Worm (Caenorhabditis elegans): ENCODE results near the gene egl-10.

Gene egl-10

ce11 chrV:12449902-12450301, 12.9 kb downstream of the egl-10 start, which contains the start of gene C54D10.10:
C54D10.10 (minus strand) TSS chrV:12450002.
- peak; percentile 41 for TF ChIP-seq nhr-25 (tag; optimal IDR thresholded peaks at IDR 0.05)
- TF ChIP-seq R02D3.7 (tag; optimal IDR thresholded peaks at IDR 0.05) = no peak

- no peak for TF ChIP-seq elt-1 (tag; optimal IDR thresholded peaks at IDR 0.05)
- no peak for TF ChIP-seq mbf-1 (tag; optimal IDR thresholded peaks at IDR 0.05)
- TF ChIP-seq lin-11 (tag; optimal IDR thresholded peaks at IDR 0.05) = no peak
- no peak for TF ChIP-seq unc-39 (tag; optimal IDR thresholded peaks at IDR 0.05)
- no peak for TF ChIP-seq lsy-2 (tag; optimal IDR thresholded peaks at IDR 0.05)
- TF ChIP-seq dmd-4 (tag; optimal IDR thresholded peaks at IDR 0.05) = no peak
- TF ChIP-seq aly-2 (tag; optimal IDR thresholded peaks at IDR 0.05) = no peak
- TF ChIP-seq sma-9 (GFP tag; optimal IDR thresholded peaks at IDR 0.05) = no peak
- TF ChIP-seq sma-9 (tag; optimal IDR thresholded peaks at IDR 0.05) = no peak
- TF ChIP-seq R02D3.7 (tag; optimal IDR thresholded peaks at IDR 0.05) = no peak
- TF ChIP-seq ztf-1 (GFP tag; conservative IDR thresholded peaks at IDR 0.05) = no peak
- TF ChIP-seq ztf-4 (tag; optimal IDR thresholded peaks at IDR 0.05) = no peak
- TF ChIP-seq ama-1 (optimal IDR thresholded peaks at IDR 0.05) = no peak
- no peak for TF ChIP-seq blmp-1 (tag; optimal IDR thresholded peaks at IDR 0.05; ENCODE audit: insufficient read depth)
- no peak for TF ChIP-seq nhr-12 (tag; optimal IDR thresholded peaks at IDR 0.05)
Measured at ce11 chrV:12446895-12447294, 15.9 kb downstream of the egl-10 start, which contains the start of the genes pals-38 and C54D10.9. pals-38 (minus strand) TSS chrV:12446995. C54D10.9 (plus strand) TSS chrV:12447153.

ce11 chrV:12443754-12444153, 19.1 kb downstream of the egl-10 start, which contains the start of gene pals-39:
pals-39 (minus strand) TSS chrV:12443854.
- no peak for TF ChIP-seq mbf-1 (tag; optimal IDR thresholded peaks at IDR 0.05)
- peak; percentile 21 for TF ChIP-seq fos-1 (tag; optimal IDR thresholded peaks at IDR 0.05)

ce11 chrV:12441420-12441819, 21.4 kb downstream of the egl-10 start, which contains the start of gene pals-37:
pals-37 (minus strand) TSS chrV:12441520.
- TF ChIP-seq aly-2 (tag; optimal IDR thresholded peaks at IDR 0.05) = no peak
- no peak for TF ChIP-seq unc-39 (tag; optimal IDR thresholded peaks at IDR 0.05)
- TF ChIP-seq nhr-25 (tag; optimal IDR thresholded peaks at IDR 0.05) = no peak
- TF ChIP-seq ceh-16 (tag; optimal IDR thresholded peaks at IDR 0.05) = no peak
- TF ChIP-seq sma-9 (GFP tag; optimal IDR thresholded peaks at IDR 0.05) = no peak
- TF ChIP-seq sma-9 (tag; optimal IDR thresholded peaks at IDR 0.05) = no peak
- no peak for TF ChIP-seq zag-1 (tag; optimal IDR thresholded peaks at IDR 0.05)
- TF ChIP-seq nhr-21 (tag; optimal IDR thresholded peaks at IDR 0.05) = no peak

ce11 chrV:12433717-12434116, 29.1 kb downstream of the egl-10 start, which contains the start of gene srh-25:
srh-25 (minus strand) TSS chrV:12433817.
- TF ChIP-seq fos-1 (tag; optimal IDR thresholded peaks at IDR 0.05) (no peak), Y55F3AM.14 (GFP tag; optimal IDR thresholded peaks at IDR 0.05) (no peak), nhr-237 (tag; optimal IDR thresholded peaks at IDR 0.05) (no peak), crh-2 (tag; optimal IDR thresholded peaks at IDR 0.05) (no peak), ztf-1 (GFP tag; conservative IDR thresholded peaks at IDR 0.05) (no peak), F13H6.1 (tag; optimal IDR thresholded peaks at IDR 0.05) (no peak), peb-1 (tag; optimal IDR thresholded peaks at IDR 0.05) (no peak), sma-9 (GFP tag; optimal IDR thresholded peaks at IDR 0.05) (no peak), sma-9 (tag; optimal IDR thresholded peaks at IDR 0.05) (no peak), nhr-23 (tag; optimal IDR thresholded peaks at IDR 0.05) (no peak), ztf-4 (tag; optimal IDR thresholded peaks at IDR 0.05) (no peak), R02D3.7 (tag; optimal IDR thresholded peaks at IDR 0.05) (no peak), snpc-4 (tag; optimal IDR thresholded peaks at IDR 0.05) (no peak), lin-13 (GFP tag; optimal IDR thresholded peaks at IDR 0.05) (no peak), lin-11 (tag; optimal IDR thresholded peaks at IDR 0.05) (no peak), mdl-1 (tag; optimal IDR thresholded peaks at IDR 0.05) (no peak), aly-2 (tag; optimal IDR thresholded peaks at IDR 0.05) (no peak), ama-1 (optimal IDR thresholded peaks at IDR 0.05) (no peak), nhr-10 (tag; optimal IDR thresholded peaks at IDR 0.05) (no peak)

ce11 chrV:12433105-12433504, 29.7 kb downstream of the egl-10 start:
- no peak for TF ChIP-seq peb-1 (tag; optimal IDR thresholded peaks at IDR 0.05)
- TF ChIP-seq nhr-6 (tag; optimal IDR thresholded peaks at IDR 0.05) = no peak
- TF ChIP-seq unc-55 (GFP tag; optimal IDR thresholded peaks at IDR 0.05) = no peak
- no peak for TF ChIP-seq C34F6.9 (tag; optimal IDR thresholded peaks at IDR 0.05)
- TF ChIP-seq nhr-77 (tag; optimal IDR thresholded peaks at IDR 0.05) = no peak
- TF ChIP-seq nhr-25 (tag; optimal IDR thresholded peaks at IDR 0.05) = no peak
- no peak for TF ChIP-seq egl-27 (tag; optimal IDR thresholded peaks at IDR 0.05)

Measured in whole organism, L2 larva.